Fruit fly (Drosophila melanogaster) whole organism, embryonic: ENCODE results near the gene Ire1.
A peak's percentile ranks its signal among the peaks of the same experiment; 100 is the strongest.

Source experiments
- Aef1 ChIP-seq: fragments of 200-800 bp; sonication (Bioruptor generic); IDR thresholded peaks from 3 replicates; pipeline ENCODE4 v1.3.6; 2022; ENCODE audit warnings: missing biosample characterization, missing genetic modification characterization
- B-H2 ChIP-seq: fragments of 200-800 bp; sonication (Bioruptor generic); optimal IDR thresholded peaks from 2 replicates; lab custom pipeline; 2018; ENCODE audit warnings: missing biosample characterization, mild to moderate bottlenecking, missing genetic modification characterization
- CG1024 ChIP-seq: fragments of 200-800 bp; sonication (Bioruptor generic); IDR thresholded peaks from 2 replicates; pipeline ENCODE4 v1.3.6; 2022; ENCODE audit warnings: missing biosample characterization, missing genetic modification characterization
- CG10959 ChIP-seq: fragments of 200-800 bp; sonication (Bioruptor generic); IDR thresholded peaks from 2 replicates; pipeline ENCODE4 v1.3.6; 2022; ENCODE audit warnings: missing biosample characterization, missing genetic modification characterization
- CG1233 ChIP-seq: fragments of 200-800 bp; sonication (Bioruptor generic); optimal IDR thresholded peaks from 4 replicates; lab custom pipeline; 2018; ENCODE audit warnings: missing biosample characterization, mild to moderate bottlenecking, missing genetic modification characterization
- CG14710 ChIP-seq: fragments of 200-800 bp; sonication (Bioruptor generic); optimal IDR thresholded peaks from 3 replicates; lab custom pipeline; 2019; ENCODE audit warnings: missing biosample characterization, mild to moderate bottlenecking, missing genetic modification characterization, moderate library complexity
- CG15269 ChIP-seq: fragments of 200-800 bp; sonication (Bioruptor generic); optimal IDR thresholded peaks from 2 replicates; lab custom pipeline; 2018; ENCODE audit warnings: missing biosample characterization, mild to moderate bottlenecking, missing genetic modification characterization, moderate library complexity
- CG15514 ChIP-seq: fragments of 200-800 bp; sonication (Bioruptor generic); optimal IDR thresholded peaks from 3 replicates; lab custom pipeline; 2017; ENCODE audit warnings: missing biosample characterization, missing genetic modification characterization, mild to moderate bottlenecking, moderate library complexity, missing genetic modification reagents
- CG1602 ChIP-seq: fragments of 200-800 bp; sonication (Bioruptor generic); optimal IDR thresholded peaks from 3 replicates; lab custom pipeline; 2016; ENCODE audit warnings: missing biosample characterization, missing genetic modification characterization
- CG1792 ChIP-seq: fragments of 200-800 bp; sonication (Bioruptor generic); optimal IDR thresholded peaks from 2 replicates; lab custom pipeline; 2016; ENCODE audit warnings: missing biosample characterization, missing genetic modification characterization
- CG18011 ChIP-seq: fragments of 200-800 bp; sonication (Bioruptor generic); optimal IDR thresholded peaks from 2 replicates; lab custom pipeline; 2017; ENCODE audit warnings: missing biosample characterization, missing genetic modification characterization, mild to moderate bottlenecking, moderate library complexity, missing genotype
- CG31224 ChIP-seq: fragments of 200-800 bp; sonication (Bioruptor generic); IDR thresholded peaks from 2 replicates; pipeline ENCODE4 v1.3.6; 2022; ENCODE audit warnings: missing biosample characterization, missing genetic modification characterization
- CG32532 ChIP-seq: fragments of 200-800 bp; sonication (Bioruptor generic); IDR thresholded peaks from 2 replicates; pipeline ENCODE4 v1.3.6; 2022; ENCODE audit warnings: missing biosample characterization, missing genetic modification characterization
- CG32772 ChIP-seq: fragments of 200-800 bp; sonication (Bioruptor generic); IDR thresholded peaks from 2 replicates; pipeline ENCODE4 v1.3.6; 2022; ENCODE audit warnings: missing biosample characterization, missing genetic modification characterization
- CG3281 ChIP-seq: fragments of 200-800 bp; sonication (Bioruptor generic); optimal IDR thresholded peaks from 3 replicates; lab custom pipeline; 2017; ENCODE audit warnings: missing biosample characterization, mild to moderate bottlenecking, missing genetic modification characterization
- CG33557 ChIP-seq: fragments of 200-800 bp; sonication (Bioruptor generic); optimal IDR thresholded peaks from 2 replicates; lab custom pipeline; 2019; ENCODE audit warnings: missing biosample characterization, mild to moderate bottlenecking, missing genetic modification characterization, moderate library complexity
- CG3838 ChIP-seq: fragments of 200-800 bp; sonication (Bioruptor generic); optimal IDR thresholded peaks from 3 replicates; lab custom pipeline; 2016; ENCODE audit warnings: missing biosample characterization, missing genetic modification characterization
- CG3995 ChIP-seq: fragments of 200-800 bp; sonication (Bioruptor generic); optimal IDR thresholded peaks from 3 replicates; lab custom pipeline; 2016; ENCODE audit warnings: missing biosample characterization, missing genetic modification characterization
- CG4707 ChIP-seq: fragments of 200-800 bp; sonication (Bioruptor generic); optimal IDR thresholded peaks from 2 replicates; lab custom pipeline; 2018; ENCODE audit warnings: missing biosample characterization, mild to moderate bottlenecking, missing genetic modification characterization, moderate library complexity
- CG6175 ChIP-seq: fragments of 200-800 bp; sonication (Bioruptor generic); IDR thresholded peaks from 3 replicates; pipeline ENCODE4 v1.3.6; 2022; ENCODE audit warnings: missing biosample characterization, missing genetic modification characterization
- CG6689 ChIP-seq: fragments of 200-800 bp; sonication (Bioruptor generic); IDR thresholded peaks from 2 replicates; pipeline ENCODE4 v1.3.6; 2022; ENCODE audit warnings: missing biosample characterization, missing genetic modification characterization
- CG8290 ChIP-seq, 3 experiments: fragments of 200-800 bp; sonication (Bioruptor generic); optimal IDR thresholded peaks; 2 replicates each; lab custom pipeline; 2016 to 2019; ENCODE audit warnings: missing biosample characterization in 3 of 3, missing genetic modification characterization in 3 of 3, mild to moderate bottlenecking in 2 of 3, moderate library complexity in 1 of 3
- CG8944 ChIP-seq: fragments of 200-800 bp; sonication (Bioruptor generic); optimal IDR thresholded peaks from 3 replicates; lab custom pipeline; 2016; ENCODE audit warnings: missing biosample characterization, missing genetic modification characterization
- CG9215 ChIP-seq: fragments of 200-800 bp; sonication (Bioruptor generic); IDR thresholded peaks from 2 replicates; pipeline ENCODE4 v1.3.6; 2022; ENCODE audit warnings: missing biosample characterization, missing genetic modification characterization
- ERR ChIP-seq: fragments of 200-800 bp; sonication (Bioruptor generic); optimal IDR thresholded peaks from 2 replicates; lab custom pipeline; 2016; ENCODE audit warnings: missing biosample characterization, missing genetic modification characterization
- H15 ChIP-seq: fragments of 200-800 bp; sonication (Bioruptor generic); IDR thresholded peaks from 3 replicates; pipeline ENCODE4 v1.3.6; 2022; ENCODE audit warnings: missing biosample characterization, missing genetic modification characterization
- Kr ChIP-seq: fragments of 200-800 bp; sonication (Bioruptor generic); optimal IDR thresholded peaks from 2 replicates; lab custom pipeline; 2017; ENCODE audit warnings: missing biosample characterization, mild to moderate bottlenecking, missing genetic modification characterization
- Lim3 ChIP-seq: fragments of 200-800 bp; sonication (Bioruptor generic); IDR thresholded peaks from 2 replicates; pipeline ENCODE4 v1.3.6; 2022; ENCODE audit warnings: missing biosample characterization, missing genetic modification characterization
- MTF-1 ChIP-seq: fragments of 200-800 bp; sonication (Bioruptor generic); optimal IDR thresholded peaks from 2 replicates; lab custom pipeline; 2018; ENCODE audit warnings: missing biosample characterization, mild to moderate bottlenecking, missing genetic modification characterization, borderline replicate concordance
- Oli ChIP-seq: fragments of 200-800 bp; sonication (Bioruptor generic); optimal IDR thresholded peaks from 2 replicates; lab custom pipeline; 2018; ENCODE audit warnings: missing biosample characterization, mild to moderate bottlenecking, missing genetic modification characterization, moderate library complexity
- Optix ChIP-seq: fragments of 200-800 bp; sonication (Bioruptor generic); IDR thresholded peaks from 3 replicates; pipeline ENCODE4 v1.3.6; 2022; ENCODE audit warnings: missing biosample characterization, missing genetic modification characterization
- Poxn ChIP-seq: fragments of 200-800 bp; sonication (Bioruptor generic); IDR thresholded peaks from 2 replicates; pipeline ENCODE4 v1.3.6; 2022; ENCODE audit warnings: missing biosample characterization, missing genetic modification characterization
- Sry-β ChIP-seq: fragments of 200-800 bp; sonication (Bioruptor generic); optimal IDR thresholded peaks from 2 replicates; lab custom pipeline; 2018; ENCODE audit warnings: missing biosample characterization, mild to moderate bottlenecking, missing genetic modification characterization, moderate library complexity
- Sry-δ ChIP-seq: fragments of 200-800 bp; sonication (Bioruptor generic); optimal IDR thresholded peaks from 2 replicates; lab custom pipeline; 2016; ENCODE audit warnings: missing biosample characterization, missing genetic modification characterization
- Usf ChIP-seq: fragments of 200-800 bp; sonication (Bioruptor generic); optimal IDR thresholded peaks from 2 replicates; lab custom pipeline; 2017; ENCODE audit warnings: missing genotype, missing biosample characterization, missing genetic modification characterization
- ap ChIP-seq: fragments of 200-800 bp; sonication (Bioruptor generic); IDR thresholded peaks from 2 replicates; pipeline ENCODE4 v1.3.6; 2022; ENCODE audit warnings: missing biosample characterization, missing genetic modification characterization
- cad ChIP-seq: fragments of >200 bp; optimal IDR thresholded peaks from 2 replicates; lab custom pipeline; 2017; ENCODE audit warnings: missing biosample characterization, missing genetic modification characterization
- ftz-f1 ChIP-seq: fragments of 200-800 bp; sonication (Bioruptor generic); optimal IDR thresholded peaks from 2 replicates; lab custom pipeline; 2016; ENCODE audit warnings: missing biosample characterization, missing genetic modification characterization
- h ChIP-seq: fragments of >200 bp; optimal IDR thresholded peaks from 2 replicates; lab custom pipeline; 2017
- lmd ChIP-seq: fragments of 200-800 bp; sonication (Bioruptor generic); IDR thresholded peaks from 2 replicates; pipeline ENCODE4 v1.3.6; 2022; ENCODE audit warnings: missing biosample characterization, missing genetic modification characterization
- nerfin-2 ChIP-seq: fragments of 200-800 bp; sonication (Bioruptor generic); IDR thresholded peaks from 2 replicates; pipeline ENCODE4 v1.3.6; 2022; ENCODE audit warnings: missing biosample characterization, missing genetic modification characterization; ENCODE audit not compliant: partially characterized antibody
- nom ChIP-seq: fragments of 200-800 bp; sonication (Bioruptor generic); optimal IDR thresholded peaks from 2 replicates; lab custom pipeline; 2017; ENCODE audit warnings: missing biosample characterization, missing genetic modification characterization, mild to moderate bottlenecking, moderate library complexity, missing genetic modification reagents
- odd ChIP-seq: fragments of 200-800 bp; sonication (Bioruptor generic); optimal IDR thresholded peaks from 2 replicates; lab custom pipeline; 2017; ENCODE audit warnings: missing biosample characterization, mild to moderate bottlenecking, missing genetic modification characterization
- pan ChIP-seq, 4 experiments: fragments of >200 bp in 3 of 4; fragments of 200-800 bp in 1 of 4; sonication (Bioruptor generic) in 1 of 4; optimal IDR thresholded peaks in 3 of 4; IDR thresholded peaks in 1 of 4; 2 replicates each; pipeline versions ENCODE4 v1.3.6 to Lab custom; 2017 to 2022; ENCODE audit warnings: missing biosample characterization in 2 of 4, missing genetic modification characterization in 2 of 4, mixed read lengths in 1 of 4
- row ChIP-seq: fragments of 200-800 bp; sonication (Bioruptor generic); IDR thresholded peaks from 3 replicates; pipeline ENCODE4 v1.3.6; 2022; ENCODE audit warnings: missing biosample characterization, missing genetic modification characterization
- sc ChIP-seq, 3 experiments: fragments of >200 bp in 2 of 3; fragments of 200-800 bp in 1 of 3; sonication (Bioruptor generic) in 1 of 3; optimal IDR thresholded peaks; 2 replicates in 2 of 3; 3 replicates in 1 of 3; lab custom pipeline; 2017; ENCODE audit warnings: mild to moderate bottlenecking in 1 of 3, missing biosample characterization in 1 of 3, missing genetic modification characterization in 1 of 3, missing genetic modification reagents in 1 of 3
- sd ChIP-seq: fragments of 200-800 bp; sonication (Bioruptor generic); optimal IDR thresholded peaks from 3 replicates; lab custom pipeline; 2018; ENCODE audit warnings: missing biosample characterization, mild to moderate bottlenecking, missing genetic modification characterization, moderate library complexity
- vfl ChIP-seq: fragments of 200-800 bp; sonication (Bioruptor generic); optimal IDR thresholded peaks from 2 replicates; lab custom pipeline; 2016; ENCODE audit warnings: missing biosample characterization, missing genetic modification characterization
- zfh2 ChIP-seq: fragments of 200-800 bp; sonication (Bioruptor generic); optimal IDR thresholded peaks from 2 replicates; lab custom pipeline; 2016; ENCODE audit warnings: missing biosample characterization, missing genetic modification characterization

The Ire1 gene

dm6 chr3R:19904865-19905373 lies 43.8 kb upstream of the Ire1 start, which contains the start of the genes Surf6 and RhoGAP92B (continued):
- TF ChIP-seq CG33557 (GFP tag; lab: Kevin White, UChicago), result peak; percentile 39
- peak; percentile 17 for TF ChIP-seq CG1602 (GFP tag; lab: Kevin White, UChicago)
- peak; percentile 28 for TF ChIP-seq CG18011 (GFP tag; lab: Kevin White, UChicago)
- TF ChIP-seq H15 (GFP tag; lab: Robert Waterston, UW), result 0 out of 3 replicates have a peak, but pooled peaks have one; percentile 23
- peak; percentile 65 for TF ChIP-seq Sry-δ (GFP tag; lab: Kevin White, UChicago)
- no peak for TF ChIP-seq CG4707 (GFP tag; lab: Kevin White, UChicago)
- no peak for TF ChIP-seq CG1024
- no peak for TF ChIP-seq nerfin-2 (GFP tag; lab: Robert Waterston, UW)
- TF ChIP-seq Aef1 (GFP tag; lab: Robert Waterston, UW), result peak; percentile 35; the same call in 1 of the 3 replicates
- TF ChIP-seq CG1233 (GFP tag; lab: Kevin White, UChicago), result peak; percentile 65
- peak; percentile 51 for TF ChIP-seq ftz-f1
- no peak for TF ChIP-seq Kr (GFP tag; lab: Kevin White, UChicago)
- peak; percentile 59 for TF ChIP-seq Oli (tag; lab: Kevin White, UChicago)
- TF ChIP-seq h (lab: Kevin White, UChicago), result no peak
- peak; percentile 0 for TF ChIP-seq Sry-β (GFP tag; lab: Kevin White, UChicago)
- peak; percentile 67 for TF ChIP-seq sd (tag; lab: Kevin White, UChicago)
- TF ChIP-seq CG14710 (tag; lab: Kevin White, UChicago), result peak; percentile 100
- TF ChIP-seq Lim3 (GFP tag; lab: Robert Waterston, UW), result no peak
- TF ChIP-seq CG8290 (GFP tag; optimal IDR thresholded peaks at IDR 0.05; lab: Kevin White, UChicago), result peak; percentile 34
- TF ChIP-seq CG8290 (tag; optimal IDR thresholded peaks at IDR 0.05; lab: Kevin White, UChicago), result peak; percentile 31 to 64
- no peak for TF ChIP-seq CG31224 (GFP tag; lab: Robert Waterston, UW)
- peak; percentile 73 for TF ChIP-seq CG3281
- TF ChIP-seq CG15514, result peak; percentile 85
- TF ChIP-seq ERR (GFP tag; lab: Kevin White, UChicago), result peak; percentile 38
- peak; percentile 47 for TF ChIP-seq odd (GFP tag; lab: Kevin White, UChicago)
- TF ChIP-seq CG6689 (GFP tag; lab: Robert Waterston, UW), result peak; percentile 57
- peak; percentile 29 for TF ChIP-seq zfh2 (GFP tag; lab: Kevin White, UChicago)
- TF ChIP-seq CG8944 (GFP tag; lab: Kevin White, UChicago), result peak; percentile 39
- TF ChIP-seq Usf (GFP tag; lab: Kevin White, UChicago), result no peak
- TF ChIP-seq CG9215 (GFP tag; lab: Robert Waterston, UW), result peak; percentile 44
- no peak for TF ChIP-seq ap (GFP tag; lab: Robert Waterston, UW)
- peak; percentile 71 for TF ChIP-seq row (GFP tag; lab: Robert Waterston, UW)
- no peak for TF ChIP-seq sc (optimal IDR thresholded peaks at IDR 0.05; lab: Kevin White, UChicago)
- TF ChIP-seq sc (GFP tag; optimal IDR thresholded peaks at IDR 0.05; lab: Kevin White, UChicago), result peak; percentile 12
- peak; percentile 3 for TF ChIP-seq CG1792
- TF ChIP-seq CG15269 (tag; lab: Kevin White, UChicago), result peak; percentile 45
- 0 out of 3 replicates have a peak, but pooled peaks have one; percentile 41 for TF ChIP-seq Optix
- TF ChIP-seq B-H2 (GFP tag; lab: Kevin White, UChicago), result peak; percentile 33
- TF ChIP-seq CG3838 (GFP tag; lab: Kevin White, UChicago), result no peak
- TF ChIP-seq CG32772 (GFP tag; lab: Robert Waterston, UW), result 0 out of 2 replicates have a peak, but pooled peaks have one; percentile 23
- TF ChIP-seq MTF-1 (GFP tag; lab: Kevin White, UChicago), result peak; percentile 38
- TF ChIP-seq CG32532, result peak; percentile 71
- peak; percentile 39 for TF ChIP-seq CG3995 (GFP tag; lab: Kevin White, UChicago)
- TF ChIP-seq lmd (GFP tag; lab: Robert Waterston, UW), result peak; percentile 58; the same call in 1 of the 2 replicates
- TF ChIP-seq pan (optimal IDR thresholded peaks at IDR 0.05; lab: Kevin White, UChicago), result no peak
- peak in 1 of 2 experiments; percentile 30 for TF ChIP-seq pan (GFP tag; optimal IDR thresholded peaks at IDR 0.05 in 1 of 2, IDR thresholded peaks at IDR 0.05 in 1 of 2)
- TF ChIP-seq Poxn (GFP tag; lab: Robert Waterston, UW), result no peak
- no peak for TF ChIP-seq CG10959 (GFP tag; lab: Robert Waterston, UW)
- peak; percentile 78 for TF ChIP-seq nom
- TF ChIP-seq vfl (GFP tag; lab: Kevin White, UChicago), result peak; percentile 40
- TF ChIP-seq cad (GFP tag; lab: Kevin White, UChicago), result no peak
- TF ChIP-seq CG6175 (GFP tag; lab: Robert Waterston, UW), result no peak
